Fruit fly (Drosophila melanogaster): ENCODE data around the gene CG6184.

Gene CG6184

DNA sequence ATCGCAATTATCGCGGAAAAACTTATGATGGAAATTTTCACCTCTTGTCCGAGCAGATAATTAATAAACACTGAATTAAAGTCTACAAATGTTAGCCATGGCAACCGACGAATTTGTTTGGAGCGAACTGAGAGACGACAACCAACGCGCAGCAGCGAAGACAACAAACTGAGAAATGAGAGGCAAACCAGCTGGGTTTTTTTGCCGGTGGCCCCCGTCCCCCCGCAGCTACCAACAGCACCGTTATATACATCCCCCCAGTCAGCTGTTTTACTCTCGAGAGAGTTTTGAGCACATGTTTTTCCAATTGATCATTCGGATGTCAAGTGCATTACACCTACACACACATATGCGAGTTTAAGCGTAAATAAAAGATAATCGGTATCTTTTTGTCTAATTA lies 16.6 kb downstream of the CG6184 start (continued):
- TF ChIP-seq CG7987 (GFP tag; optimal IDR thresholded peaks at IDR 0.05) = no peak
- TF ChIP-seq tna (GFP tag; IDR thresholded peaks at IDR 0.05; ENCODE audit: partially characterized antibody) = peak; percentile 38; the same call in 1 of the 2 replicates
- no peak for TF ChIP-seq tup (GFP tag; optimal IDR thresholded peaks at IDR 0.05)
- TF ChIP-seq nerfin-1 (tag; optimal IDR thresholded peaks at IDR 0.05) = no peak
- TF ChIP-seq CG9609 (GFP tag; optimal IDR thresholded peaks at IDR 0.05) = no peak
- TF ChIP-seq Sox100B (GFP tag; optimal IDR thresholded peaks at IDR 0.05) = no peak
- TF ChIP-seq Fer3 (tag; optimal IDR thresholded peaks at IDR 0.05) = no peak
- TF ChIP-seq lmd (GFP tag; IDR thresholded peaks at IDR 0.05) = no peak
- TF ChIP-seq twi (tag; optimal IDR thresholded peaks at IDR 0.05) = peak; percentile 13
- TF ChIP-seq Vsx1 (GFP tag; optimal IDR thresholded peaks at IDR 0.05) = no peak
- TF ChIP-seq CG12942 (GFP tag; optimal IDR thresholded peaks at IDR 0.05) = no peak
- TF ChIP-seq ham (GFP tag; IDR thresholded peaks at IDR 0.05) = no peak
- TF ChIP-seq p53 (GFP tag; optimal IDR thresholded peaks at IDR 0.05) = no peak
- no peak for TF ChIP-seq CG17612 (GFP tag; IDR thresholded peaks at IDR 0.05)
- peak; percentile 25; the same call in 1 of the 2 replicates for TF ChIP-seq Adf1 (GFP tag; IDR thresholded peaks at IDR 0.05)
- no peak; the same call in 1 of the 2 replicates for TF ChIP-seq Scr (GFP tag; IDR thresholded peaks at IDR 0.05; ENCODE audit: partially characterized antibody)
- TF ChIP-seq Hmr (GFP tag; optimal IDR thresholded peaks at IDR 0.05) = no peak
- no peak for TF ChIP-seq pfk (GFP tag; optimal IDR thresholded peaks at IDR 0.05)
- TF ChIP-seq CG14710 (tag; optimal IDR thresholded peaks at IDR 0.05) = no peak
- no peak for TF ChIP-seq Lim3 (GFP tag; IDR thresholded peaks at IDR 0.05)
- no peak for TF ChIP-seq ind (GFP tag; optimal IDR thresholded peaks at IDR 0.05)
- TF ChIP-seq jing (GFP tag; optimal IDR thresholded peaks at IDR 0.05) = no peak
- TF ChIP-seq Atf3 (GFP tag; optimal IDR thresholded peaks at IDR 0.05) = no peak
- TF ChIP-seq kah (GFP tag; optimal IDR thresholded peaks at IDR 0.05) = no peak
- TF ChIP-seq B-H1 (GFP tag; IDR thresholded peaks at IDR 0.05) = no peak
- no peak for TF ChIP-seq mirr (GFP tag; optimal IDR thresholded peaks at IDR 0.05)
- TF ChIP-seq NfI (GFP tag; optimal IDR thresholded peaks at IDR 0.05) = no peak
- no peak for TF ChIP-seq mld (GFP tag; IDR thresholded peaks at IDR 0.05; ENCODE audit: partially characterized antibody)
- TF ChIP-seq CG18262 (tag; optimal IDR thresholded peaks at IDR 0.05) = no peak
- TF ChIP-seq dysf (GFP tag; IDR thresholded peaks at IDR 0.05) = no peak
- TF ChIP-seq CG4328 (GFP tag; optimal IDR thresholded peaks at IDR 0.05) = no peak
- no peak for TF ChIP-seq Lhr (GFP tag; optimal IDR thresholded peaks at IDR 0.05)
- TF ChIP-seq CG13424 (tag; optimal IDR thresholded peaks at IDR 0.05) = no peak
- no peak for TF ChIP-seq CG10654 (GFP tag; optimal IDR thresholded peaks at IDR 0.05)
- TF ChIP-seq CG2129 (GFP tag; IDR thresholded peaks at IDR 0.05; ENCODE audit: partially characterized antibody) = no peak
- TF ChIP-seq ssp (GFP tag; IDR thresholded peaks at IDR 0.05) = no peak
- TF ChIP-seq CG4854 (GFP tag; optimal IDR thresholded peaks at IDR 0.05) = no peak
- TF ChIP-seq Hey (tag; optimal IDR thresholded peaks at IDR 0.05) = no peak
- no peak for TF ChIP-seq CG2875 (GFP tag; optimal IDR thresholded peaks at IDR 0.05)
- no peak for TF ChIP-seq Mad (GFP tag; optimal IDR thresholded peaks at IDR 0.05)
- TF ChIP-seq HmgZ (tag; optimal IDR thresholded peaks at IDR 0.05) = peak; percentile 8
- TF ChIP-seq CG7271 (tag; optimal IDR thresholded peaks at IDR 0.05) = no peak
- TF ChIP-seq CG3163 (GFP tag; optimal IDR thresholded peaks at IDR 0.05) = no peak
- TF ChIP-seq CG3281 (GFP tag; optimal IDR thresholded peaks at IDR 0.05) = no peak
- TF ChIP-seq her (GFP tag; optimal IDR thresholded peaks at IDR 0.05) = no peak
- no peak for TF ChIP-seq CG18764 (GFP tag; optimal IDR thresholded peaks at IDR 0.05)
- TF ChIP-seq Mrtf (GFP tag; IDR thresholded peaks at IDR 0.05) = no peak
- TF ChIP-seq Neu2 (GFP tag; optimal IDR thresholded peaks at IDR 0.05; ENCODE audit: borderline replicate concordance) = no peak
- TF ChIP-seq eve (GFP tag; optimal IDR thresholded peaks at IDR 0.05) = no peak
- no peak for TF ChIP-seq CG2889 (GFP tag; IDR thresholded peaks at IDR 0.05)
- TF ChIP-seq CG12219 (GFP tag; optimal IDR thresholded peaks at IDR 0.05) = no peak
